Fruit fly (Drosophila melanogaster) whole organism, embryonic: ENCODE data around the gene mEFG1.

Experiments
- Blimp-1 ChIP-seq: fragments of 200-800 bp; sonication (Bioruptor generic); optimal IDR thresholded peaks from 3 replicates; lab custom pipeline; 2018; ENCODE audit warnings: missing biosample characterization, missing genetic modification characterization, mild to moderate bottlenecking, moderate library complexity, missing genetic modification reagents
- CG10267 ChIP-seq: fragments of 200-800 bp; sonication (Bioruptor generic); optimal IDR thresholded peaks from 2 replicates; lab custom pipeline; 2018; ENCODE audit warnings: missing biosample characterization, mild to moderate bottlenecking, missing genetic modification characterization, moderate library complexity
- CG11560 ChIP-seq: fragments of 200-800 bp; sonication (Bioruptor generic); IDR thresholded peaks from 3 replicates; pipeline ENCODE4 v1.3.6; 2022; ENCODE audit warnings: missing biosample characterization, missing genetic modification characterization
- CG12299 ChIP-seq: fragments of 200-800 bp; sonication (Bioruptor generic); optimal IDR thresholded peaks from 2 replicates; lab custom pipeline; 2018; ENCODE audit warnings: missing biosample characterization, mild to moderate bottlenecking, missing genetic modification characterization
- CG12391 ChIP-seq: fragments of 200-800 bp; sonication (Bioruptor generic); optimal IDR thresholded peaks from 3 replicates; lab custom pipeline; 2018; ENCODE audit warnings: missing biosample characterization, mild to moderate bottlenecking, missing genetic modification characterization, moderate library complexity
- CG13624 ChIP-seq: fragments of 200-800 bp; sonication (Bioruptor generic); optimal IDR thresholded peaks from 2 replicates; lab custom pipeline; 2016; ENCODE audit warnings: missing biosample characterization, missing genetic modification characterization
- CG15601 ChIP-seq: fragments of 200-800 bp; sonication (Bioruptor generic); optimal IDR thresholded peaks from 3 replicates; lab custom pipeline; 2019; ENCODE audit warnings: missing biosample characterization, mild to moderate bottlenecking, missing genetic modification characterization, moderate library complexity
- CG17568 ChIP-seq: fragments of 200-800 bp; sonication (Bioruptor generic); optimal IDR thresholded peaks from 2 replicates; lab custom pipeline; 2018; ENCODE audit warnings: missing biosample characterization, mild to moderate bottlenecking, missing genetic modification characterization, moderate library complexity
- CG18262 ChIP-seq: fragments of 200-800 bp; optimal IDR thresholded peaks from 3 replicates; lab custom pipeline; 2019; ENCODE audit warnings: missing biosample characterization, mild to moderate bottlenecking, missing genetic modification characterization, moderate library complexity
- CG2712 ChIP-seq: fragments of 200-800 bp; optimal IDR thresholded peaks from 3 replicates; lab custom pipeline; 2019; ENCODE audit warnings: missing biosample characterization, mild to moderate bottlenecking, missing genetic modification characterization, moderate library complexity
- CG31441 ChIP-seq: fragments of 200-800 bp; sonication (Bioruptor generic); IDR thresholded peaks from 2 replicates; pipeline ENCODE4 v1.3.6; 2022; ENCODE audit warnings: missing biosample characterization, missing genetic modification characterization
- CG4282 ChIP-seq: fragments of 200-800 bp; sonication (Bioruptor generic); optimal IDR thresholded peaks from 2 replicates; lab custom pipeline; 2016; ENCODE audit warnings: missing biosample characterization, missing genetic modification characterization
- CG6813 ChIP-seq: fragments of 200-800 bp; sonication (Bioruptor generic); optimal IDR thresholded peaks from 2 replicates; lab custom pipeline; 2017; ENCODE audit warnings: missing biosample characterization, missing genetic modification characterization, mild to moderate bottlenecking, moderate library complexity, missing genetic modification reagents
- CG7839 ChIP-seq: fragments of 200-800 bp; sonication (Bioruptor generic); optimal IDR thresholded peaks from 3 replicates; lab custom pipeline; 2018; ENCODE audit warnings: missing biosample characterization, mild to moderate bottlenecking, missing genetic modification characterization, moderate library complexity
- CG8388 ChIP-seq: fragments of 200-800 bp; sonication (Bioruptor generic); optimal IDR thresholded peaks from 2 replicates; lab custom pipeline; 2019; ENCODE audit warnings: missing biosample characterization, mild to moderate bottlenecking, missing genetic modification characterization, moderate library complexity
- CG9609 ChIP-seq: fragments of 200-800 bp; sonication (Bioruptor generic); optimal IDR thresholded peaks from 3 replicates; lab custom pipeline; 2016; ENCODE audit warnings: missing biosample characterization, missing genetic modification characterization
- D19A ChIP-seq: fragments of 200-800 bp; optimal IDR thresholded peaks from 3 replicates; lab custom pipeline; 2019; ENCODE audit warnings: missing biosample characterization, mild to moderate bottlenecking, missing genetic modification characterization, moderate library complexity
- Deaf1 ChIP-seq: fragments of 200-800 bp; optimal IDR thresholded peaks from 3 replicates; lab custom pipeline; 2019; ENCODE audit warnings: missing biosample characterization, mild to moderate bottlenecking, missing genetic modification characterization, moderate library complexity
- Fer3 ChIP-seq: fragments of 200-800 bp; sonication (Bioruptor generic); optimal IDR thresholded peaks from 2 replicates; lab custom pipeline; 2018; ENCODE audit warnings: missing biosample characterization, mild to moderate bottlenecking, missing genetic modification characterization, moderate library complexity
- HmgZ ChIP-seq: fragments of 200-800 bp; sonication (Bioruptor generic); optimal IDR thresholded peaks from 2 replicates; lab custom pipeline; 2018; ENCODE audit warnings: missing biosample characterization, mild to moderate bottlenecking, missing genetic modification characterization
- Lhr ChIP-seq: fragments of 200-800 bp; sonication (Bioruptor generic); optimal IDR thresholded peaks from 3 replicates; lab custom pipeline; 2017; ENCODE audit warnings: mild to moderate bottlenecking, missing biosample characterization, missing genetic modification reagents, missing genetic modification characterization
- Meics ChIP-seq: fragments of 200-800 bp; sonication (Bioruptor generic); optimal IDR thresholded peaks from 2 replicates; lab custom pipeline; 2017; ENCODE audit warnings: missing biosample characterization, mild to moderate bottlenecking, missing genetic modification characterization
- Opbp ChIP-seq: fragments of 200-800 bp; sonication (Bioruptor generic); IDR thresholded peaks from 3 replicates; pipeline ENCODE4 v1.3.6; 2022; ENCODE audit warnings: missing biosample characterization, missing genetic modification characterization; ENCODE audit not compliant: partially characterized antibody
- PHDP ChIP-seq: fragments of 200-800 bp; sonication (Bioruptor generic); optimal IDR thresholded peaks from 3 replicates; lab custom pipeline; 2018; ENCODE audit warnings: missing biosample characterization, mild to moderate bottlenecking, missing genetic modification characterization, moderate library complexity
- Ptx1 ChIP-seq: fragments of 200-800 bp; sonication (Bioruptor generic); IDR thresholded peaks from 2 replicates; pipeline ENCODE4 v1.3.6; 2022; ENCODE audit warnings: missing biosample characterization, missing genetic modification characterization
- Sox102F ChIP-seq: fragments of 200-800 bp; sonication (Bioruptor generic); optimal IDR thresholded peaks from 2 replicates; lab custom pipeline; 2018; ENCODE audit warnings: missing biosample characterization, mild to moderate bottlenecking, missing genetic modification characterization, moderate library complexity
- Ssrp ChIP-seq: fragments of 200-800 bp; sonication (Bioruptor generic); optimal IDR thresholded peaks from 2 replicates; lab custom pipeline; 2018; ENCODE audit warnings: missing biosample characterization, mild to moderate bottlenecking, missing genetic modification characterization, moderate library complexity
- Xrp1 ChIP-seq: fragments of 200-800 bp; sonication (Bioruptor generic); IDR thresholded peaks from 2 replicates; pipeline ENCODE4 v1.3.6; 2022; ENCODE audit warnings: missing biosample characterization, missing genetic modification characterization
- ac ChIP-seq: fragments of 200-800 bp; sonication (Bioruptor generic); optimal IDR thresholded peaks from 3 replicates; lab custom pipeline; 2017; ENCODE audit warnings: missing biosample characterization, mild to moderate bottlenecking, missing genetic modification characterization
- bsh ChIP-seq, 2 experiments: fragments of 200-800 bp; sonication (Bioruptor generic); optimal IDR thresholded peaks; 2 replicates each; lab custom pipeline; 2017 to 2018; ENCODE audit warnings: mild to moderate bottlenecking in 2 of 2, missing biosample characterization in 2 of 2, missing genetic modification characterization in 2 of 2, moderate library complexity in 1 of 2
- dati ChIP-seq: fragments of 200-800 bp; sonication (Bioruptor generic); IDR thresholded peaks from 2 replicates; pipeline ENCODE4 v1.3.6; 2022; ENCODE audit warnings: missing biosample characterization, missing genetic modification characterization
- dmrt11E ChIP-seq: fragments of 200-800 bp; sonication (Bioruptor generic); optimal IDR thresholded peaks from 3 replicates; lab custom pipeline; 2018; ENCODE audit warnings: missing biosample characterization, mild to moderate bottlenecking, missing genetic modification characterization, moderate library complexity
- dysf ChIP-seq: fragments of 200-800 bp; sonication (Bioruptor generic); IDR thresholded peaks from 3 replicates; pipeline ENCODE4 v1.3.6; 2022; ENCODE audit warnings: missing biosample characterization, missing genetic modification characterization
- ems ChIP-seq: fragments of 200-800 bp; sonication (Bioruptor generic); optimal IDR thresholded peaks from 3 replicates; lab custom pipeline; 2016; ENCODE audit warnings: missing biosample characterization, missing genetic modification characterization
- eve ChIP-seq, 2 experiments: fragments of >200 bp; optimal IDR thresholded peaks; 2 replicates each; lab custom pipeline; 2017; ENCODE audit warnings: missing biosample characterization in 2 of 2, missing genetic modification characterization in 2 of 2
- ewg ChIP-seq: fragments of 200-800 bp; sonication (Bioruptor generic); optimal IDR thresholded peaks from 3 replicates; lab custom pipeline; 2017; ENCODE audit warnings: mild to moderate bottlenecking, missing biosample characterization, missing genetic modification reagents, missing genetic modification characterization
- grn ChIP-seq: fragments of 200-800 bp; sonication (Bioruptor generic); optimal IDR thresholded peaks from 3 replicates; lab custom pipeline; 2017; ENCODE audit warnings: missing biosample characterization, missing genetic modification characterization
- gsb-n ChIP-seq: fragments of 200-800 bp; sonication (Bioruptor generic); optimal IDR thresholded peaks from 3 replicates; lab custom pipeline; 2018; ENCODE audit warnings: missing biosample characterization, mild to moderate bottlenecking, missing genetic modification characterization
- hb ChIP-seq: fragments of 200-800 bp; sonication (Bioruptor generic); IDR thresholded peaks from 3 replicates; pipeline ENCODE4 v1.3.6; 2022; ENCODE audit warnings: missing biosample characterization, missing genetic modification characterization; ENCODE audit not compliant: partially characterized antibody
- lmd ChIP-seq: fragments of 200-800 bp; sonication (Bioruptor generic); IDR thresholded peaks from 2 replicates; pipeline ENCODE4 v1.3.6; 2022; ENCODE audit warnings: missing biosample characterization, missing genetic modification characterization
- mam ChIP-seq: fragments of 200-800 bp; sonication (Bioruptor generic); optimal IDR thresholded peaks from 3 replicates; lab custom pipeline; 2016; ENCODE audit warnings: missing biosample characterization, missing genetic modification characterization
- phol ChIP-seq: fragments of 200-800 bp; sonication (Bioruptor generic); optimal IDR thresholded peaks from 3 replicates; lab custom pipeline; 2018; ENCODE audit warnings: missing biosample characterization, mild to moderate bottlenecking, missing genetic modification characterization, moderate library complexity
- schlank ChIP-seq: fragments of 200-800 bp; sonication (Bioruptor generic); optimal IDR thresholded peaks from 2 replicates; lab custom pipeline; 2018; ENCODE audit warnings: missing biosample characterization, mild to moderate bottlenecking, missing genetic modification characterization
- sim ChIP-seq: fragments of 200-800 bp; sonication (Bioruptor generic); IDR thresholded peaks from 2 replicates; pipeline ENCODE4 v1.3.6; 2022; ENCODE audit warnings: missing biosample characterization, missing genetic modification characterization
- sqz ChIP-seq: fragments of 200-800 bp; sonication (Bioruptor generic); optimal IDR thresholded peaks from 3 replicates; lab custom pipeline; 2018; ENCODE audit warnings: missing biosample characterization, mild to moderate bottlenecking, missing genetic modification characterization
- tin ChIP-seq: fragments of 200-800 bp; sonication (Bioruptor generic); optimal IDR thresholded peaks from 3 replicates; lab custom pipeline; 2016; ENCODE audit warnings: missing biosample characterization, missing genetic modification characterization
- trem ChIP-seq: fragments of 200-800 bp; optimal IDR thresholded peaks from 3 replicates; lab custom pipeline; 2019; ENCODE audit warnings: missing biosample characterization, mild to moderate bottlenecking, missing genetic modification characterization, moderate library complexity
- z ChIP-seq: fragments of 200-800 bp; sonication (Bioruptor generic); IDR thresholded peaks from 3 replicates; pipeline ENCODE4 v1.3.6; 2022; ENCODE audit warnings: missing biosample characterization, missing genetic modification characterization

Gene mEFG1

dm6 chr2L:7264885-7265540 is 42.1 kb upstream of the mEFG1 start (continued):
- no peak for TF ChIP-seq dysf (GFP tag; lab: Robert Waterston, UW)
- peak; percentile 70 for TF ChIP-seq gsb-n (tag; lab: Kevin White, UChicago)
- TF ChIP-seq Opbp (GFP tag; lab: Robert Waterston, UW), result no peak
- no peak for TF ChIP-seq tin (GFP tag; lab: Kevin White, UChicago)
- no peak for TF ChIP-seq sqz
- no peak for TF ChIP-seq PHDP (tag; lab: Kevin White, UChicago)
- no peak for TF ChIP-seq CG13624 (GFP tag; lab: Kevin White, UChicago)
- no peak for TF ChIP-seq sim (GFP tag; lab: Robert Waterston, UW)
- TF ChIP-seq HmgZ, result no peak
- TF ChIP-seq mam, result no peak

DNA sequence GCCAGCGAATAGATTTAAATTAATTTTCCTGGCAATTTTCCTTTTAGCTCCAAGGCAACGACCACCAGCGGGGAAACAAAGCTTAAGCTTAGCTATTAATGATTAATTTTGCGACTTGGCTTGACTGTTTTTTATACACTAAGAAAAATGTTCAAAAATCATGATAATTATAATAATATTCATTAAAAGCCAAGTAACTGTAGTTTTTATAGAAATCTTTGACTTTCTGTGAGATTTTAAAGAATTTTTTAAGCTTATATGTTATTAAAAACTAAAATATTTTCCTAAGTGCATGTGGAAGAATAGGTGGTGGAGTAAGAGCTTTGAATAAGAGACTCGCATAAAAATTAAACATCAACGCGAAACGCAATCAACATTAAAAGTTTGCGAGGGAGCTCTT is 41.5 kb upstream of the mEFG1 start:
- peak; percentile 31 for TF ChIP-seq CG7839 (tag; lab: Kevin White, UChicago)
- TF ChIP-seq dati, result no peak
- no peak for TF ChIP-seq grn (GFP tag; lab: Kevin White, UChicago)
- peak; percentile 44 for TF ChIP-seq Blimp-1 (GFP tag; lab: Kevin White, UChicago)
- no peak for TF ChIP-seq CG4282 (GFP tag; lab: Kevin White, UChicago)
- peak; percentile 25 for TF ChIP-seq CG8388 (GFP tag; lab: Kevin White, UChicago)
- TF ChIP-seq PHDP (tag; lab: Kevin White, UChicago), result peak; percentile 14
- no peak for TF ChIP-seq CG11560 (tag; lab: Robert Waterston, UW)
- TF ChIP-seq CG31441 (GFP tag; lab: Robert Waterston, UW), result 0 out of 2 replicates have a peak, but pooled peaks have one; percentile 31
- peak; percentile 50 for TF ChIP-seq CG2712 (tag; lab: Kevin White, UChicago)
- no peak for TF ChIP-seq CG6813
- TF ChIP-seq Ptx1 (GFP tag; lab: Robert Waterston, UW), result peak; percentile 37; the same call in 1 of the 2 replicates
- TF ChIP-seq CG9609 (GFP tag; lab: Kevin White, UChicago), result no peak
- peak; percentile 42 for TF ChIP-seq phol (tag; lab: Kevin White, UChicago)
- no peak for TF ChIP-seq Meics (GFP tag; lab: Kevin White, UChicago)
- peak; percentile 27 for TF ChIP-seq Ssrp (tag; lab: Kevin White, UChicago)
- peak; percentile 40 for TF ChIP-seq CG18262 (tag; lab: Kevin White, UChicago)
- TF ChIP-seq ac (GFP tag; lab: Kevin White, UChicago), result no peak
- no peak for TF ChIP-seq CG17568
- TF ChIP-seq D19A (tag; lab: Kevin White, UChicago), result peak; percentile 21
- TF ChIP-seq lmd (GFP tag; lab: Robert Waterston, UW), result no peak
- TF ChIP-seq eve (GFP tag; optimal IDR thresholded peaks at IDR 0.05; lab: Kevin White, UChicago), result peak in 1 of 2 experiments; percentile 22
- peak; percentile 22 for TF ChIP-seq sqz
- peak; percentile 6 for TF ChIP-seq CG10267 (tag; lab: Kevin White, UChicago)
- no peak for TF ChIP-seq z (GFP tag; lab: Robert Waterston, UW)
- TF ChIP-seq Deaf1, result no peak
- TF ChIP-seq dmrt11E, result peak; percentile 23
- no peak for TF ChIP-seq Lhr (GFP tag; lab: Kevin White, UChicago)
- TF ChIP-seq schlank (tag; lab: Kevin White, UChicago), result no peak
- TF ChIP-seq ems, result no peak
- no peak for TF ChIP-seq hb (GFP tag; lab: Robert Waterston, UW)
- no peak for TF ChIP-seq CG12299 (tag; lab: Kevin White, UChicago)
- no peak for TF ChIP-seq ewg (GFP tag; lab: Kevin White, UChicago)
- TF ChIP-seq CG15601 (tag; lab: Kevin White, UChicago), result no peak
- no peak for TF ChIP-seq Fer3 (tag; lab: Kevin White, UChicago)
- TF ChIP-seq trem (tag; lab: Kevin White, UChicago), result no peak
- peak; percentile 40 for TF ChIP-seq Sox102F (GFP tag; lab: Kevin White, UChicago)
- peak; percentile 17 for TF ChIP-seq CG12391
- TF ChIP-seq bsh (GFP tag; optimal IDR thresholded peaks at IDR 0.05; lab: Kevin White, UChicago), result peak in 1 of 2 experiments; percentile 38
- peak; percentile 34; the same call in 1 of the 2 replicates for TF ChIP-seq Xrp1 (GFP tag; lab: Robert Waterston, UW)
